Worm (Caenorhabditis elegans) whole organism, young adult: ENCODE data around the gene R04D3.2.

Experiments
- F49E8.2 ChIP-seq: sonication (generic microtip); optimal IDR thresholded peaks from 3 replicates; lab custom pipeline; 2017; ENCODE audit warnings: missing genetic modification characterization, mild to moderate bottlenecking, missing compliant biosample characterization, antibody characterized with exemption, moderate library complexity; ENCODE audit not compliant: insufficient read depth
- fkh-3 ChIP-seq: sonication (generic microtip); optimal IDR thresholded peaks from 2 replicates; lab custom pipeline; 2016; ENCODE audit warnings: mild to moderate bottlenecking, missing genetic modification characterization, missing compliant biosample characterization
- nfya-1 ChIP-seq: sonication (generic microtip); optimal IDR thresholded peaks from 2 replicates; lab custom pipeline; 2017; ENCODE audit warnings: antibody characterized with exemption, missing compliant biosample characterization, missing genetic modification characterization, borderline replicate concordance; ENCODE audit not compliant: insufficient read depth
- snpc-4 ChIP-seq, 5 experiments: fragments of 150-350 bp in 1 of 5; sonication (generic microtip) in 4 of 5; optimal IDR thresholded peaks; 2 replicates each; lab custom pipeline; 2014 to 2018; ENCODE audit warnings: missing genetic modification characterization in 5 of 5, missing biosample characterization in 3 of 5, antibody characterized with exemption in 2 of 5, mild to moderate bottlenecking in 2 of 5, missing compliant biosample characterization in 2 of 5, missing genotype in 2 of 5, moderate library complexity in 2 of 5, missing genetic modification reagents in 1 of 5
- tbx-9 ChIP-seq: sonication (generic microtip); optimal IDR thresholded peaks from 2 replicates; lab custom pipeline; 2016; ENCODE audit warnings: borderline replicate concordance, missing genetic modification characterization, inconsistent platforms, missing compliant biosample characterization
- unc-62 ChIP-seq: fragments of 150-350 bp; optimal IDR thresholded peaks from 2 replicates; lab custom pipeline; 2014; ENCODE audit warnings: missing biosample characterization, missing genetic modification reagents, missing genetic modification characterization

DNA sequence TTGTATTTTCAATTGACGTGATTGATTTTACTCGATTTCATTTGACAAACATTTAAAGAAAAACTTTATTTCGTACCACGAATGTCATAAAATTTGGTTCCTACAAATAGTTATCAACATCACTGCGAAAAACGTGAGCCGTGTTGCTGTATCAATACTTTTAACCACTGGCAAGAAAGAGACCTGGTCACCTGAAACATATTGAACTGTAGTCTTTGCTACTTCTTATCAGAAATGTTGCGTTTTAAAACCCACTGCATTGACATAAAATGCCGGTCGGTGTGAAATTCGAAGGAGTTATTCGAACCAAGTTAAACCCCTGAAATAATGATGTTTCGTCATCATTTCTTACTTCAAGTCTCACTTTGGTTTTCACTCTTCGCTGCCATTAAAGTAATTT lies 38.8 kb downstream of the R04D3.2 start:
- TF ChIP-seq tbx-9 (tag; lab: Kevin White, UChicago) (no peak), fkh-3 (tag; lab: Kevin White, UChicago) (no peak), unc-62 (GFP tag; lab: Kevin White, UChicago) (no peak), F49E8.2 (no peak), nfya-1 (tag; lab: Kevin White, UChicago) (no peak), snpc-4 (GFP tag; optimal IDR thresholded peaks at IDR 0.05; lab: Kevin White, UChicago) (no peak), snpc-4 (tag; optimal IDR thresholded peaks at IDR 0.05; lab: Kevin White, UChicago) (no peak)
